Worm (Caenorhabditis elegans) whole organism, midembryonic: ENCODE data around the gene ugt-47.

Experiments used
- T22C8.4 ChIP-seq: fragments of 200-800 bp; sonication (Bioruptor generic); IDR thresholded peaks from 2 replicates; pipeline ENCODE4 v1.3.6; 2022; ENCODE audit warnings: missing genetic modification characterization, missing compliant biosample characterization
- cog-1 ChIP-seq: sonication (generic microtip); optimal IDR thresholded peaks from 2 replicates; lab custom pipeline; 2016; ENCODE audit warnings: missing genetic modification characterization, missing compliant biosample characterization

ce11 chrV:10080905-10081304, 17.5 kb downstream of the ugt-47 start:
- no peak for TF ChIP-seq T22C8.4 (GFP tag; lab: Robert Waterston, UW)
- no peak for TF ChIP-seq cog-1 (tag; lab: Kevin White, UChicago)
